Worm (Caenorhabditis elegans) whole organism, L4 larva: ENCODE data around the gene acdh-10.
A peak's percentile ranks its signal among the peaks of the same experiment; 100 is the strongest.
"Not testable (repeated sequence)": the region's sequence is repeated elsewhere in the genome, so short reads cannot be mapped to it uniquely, and the experiment has no call there.

Experiments
- Y105C5A.15 ChIP-seq: fragments of 200-800 bp; sonication (Bioruptor generic); IDR thresholded peaks from 2 replicates; pipeline ENCODE4 v1.3.6; 2022; ENCODE audit warnings: missing genetic modification characterization, missing compliant biosample characterization
- Y48G9A.11 ChIP-seq: fragments of 200-800 bp; sonication (Bioruptor generic); IDR thresholded peaks from 2 replicates; pipeline ENCODE4 v1.3.6; 2022; ENCODE audit warnings: missing genetic modification reagents, missing genetic modification characterization, missing compliant biosample characterization
- Y75B8A.6 ChIP-seq: fragments of 200-800 bp; sonication (Bioruptor generic); IDR thresholded peaks from 2 replicates; pipeline ENCODE4 v1.3.6; 2022; ENCODE audit warnings: missing genetic modification reagents, missing genetic modification characterization, missing compliant biosample characterization
- ZK337.2 ChIP-seq: fragments of 200-800 bp; sonication (Bioruptor generic); IDR thresholded peaks from 2 replicates; pipeline ENCODE4 v1.3.6; 2022; ENCODE audit warnings: missing genetic modification reagents, missing genetic modification characterization, missing compliant biosample characterization
- aha-1 ChIP-seq: fragments of 150-350 bp; peaks from one replicate; lab custom pipeline; 2014; ENCODE audit warnings: missing biosample characterization, missing genetic modification characterization
- ama-1 ChIP-seq: fragments of 150-350 bp; optimal IDR thresholded peaks from 2 replicates; lab custom pipeline; 2014; ENCODE audit warnings: inconsistent platforms, mixed read lengths
- attf-4 ChIP-seq: sonication (generic microtip); optimal IDR thresholded peaks from 3 replicates; lab custom pipeline; 2017; ENCODE audit warnings: missing biosample characterization, missing genetic modification characterization
- ces-1 ChIP-seq: fragments of 150-350 bp; sonication (generic microtip); optimal IDR thresholded peaks from 4 replicates; lab custom pipeline; 2014; ENCODE audit warnings: missing biosample characterization, missing genetic modification reagents, missing genetic modification characterization
- ctbp-1 ChIP-seq: fragments of 200-800 bp; sonication (Bioruptor generic); IDR thresholded peaks from 2 replicates; pipeline ENCODE4 v1.3.6; 2022; ENCODE audit warnings: missing genetic modification reagents, missing genetic modification characterization, missing compliant biosample characterization
- daf-16 ChIP-seq, 3 experiments: sonication (generic microtip); optimal IDR thresholded peaks; 2 replicates each; lab custom pipeline; 2016 to 2017; ENCODE audit warnings: missing genetic modification characterization in 3 of 3, missing genetic modification reagents in 3 of 3, mild to moderate bottlenecking in 2 of 3, missing compliant biosample characterization in 2 of 3, missing biosample characterization in 1 of 3, moderate library complexity in 1 of 3
- daf-19 ChIP-seq: fragments of 200-800 bp; sonication (Bioruptor generic); conservative IDR thresholded peaks from 2 replicates; pipeline ENCODE4 v1.3.6; 2022; ENCODE audit warnings: missing genetic modification characterization, missing compliant biosample characterization
- dmd-6 ChIP-seq: fragments of 200-800 bp; sonication (Bioruptor generic); IDR thresholded peaks from 2 replicates; pipeline ENCODE4 v1.3.6; 2022; ENCODE audit warnings: missing genetic modification reagents, missing genetic modification characterization, missing compliant biosample characterization
- dve-1 ChIP-seq: sonication (generic microtip); optimal IDR thresholded peaks from 2 replicates; lab custom pipeline; 2017; ENCODE audit warnings: antibody characterized with exemption, mild to moderate bottlenecking, missing genetic modification characterization, missing compliant biosample characterization; ENCODE audit not compliant: insufficient read depth
- egl-43 ChIP-seq: fragments of 200-800 bp; sonication (Bioruptor generic); IDR thresholded peaks from 2 replicates; pipeline ENCODE4 v1.3.6; 2022; ENCODE audit warnings: missing genetic modification reagents, missing genetic modification characterization, missing compliant biosample characterization
- hif-1 ChIP-seq, 2 experiments: sonication (generic microtip); optimal IDR thresholded peaks; 2 replicates each; lab custom pipeline; 2016 to 2017; ENCODE audit warnings: missing compliant biosample characterization in 2 of 2, missing genetic modification characterization in 2 of 2, missing genetic modification reagents in 2 of 2, missing genotype in 2 of 2, mild to moderate bottlenecking in 1 of 2
- hlh-11 ChIP-seq: fragments of 200-800 bp; sonication (Bioruptor generic); optimal IDR thresholded peaks from 2 replicates; lab custom pipeline; 2018; ENCODE audit warnings: mild to moderate bottlenecking, missing genetic modification characterization, missing compliant biosample characterization
- hmg-1.1 ChIP-seq: fragments of 200-800 bp; sonication (Bioruptor generic); IDR thresholded peaks from 2 replicates; pipeline ENCODE4 v1.3.6; 2022; ENCODE audit warnings: missing genetic modification reagents, missing genetic modification characterization, missing compliant biosample characterization
- lim-7 ChIP-seq: fragments of 200-800 bp; sonication (Bioruptor generic); IDR thresholded peaks from 2 replicates; pipeline ENCODE4 v1.3.6; 2022; ENCODE audit warnings: missing genetic modification characterization, missing compliant biosample characterization
- lin-1 ChIP-seq: fragments of 200-800 bp; sonication (Bioruptor generic); IDR thresholded peaks from 2 replicates; pipeline ENCODE4 v1.3.6; 2022; ENCODE audit warnings: missing genetic modification reagents, missing genetic modification characterization, missing compliant biosample characterization
- mep-1 ChIP-seq: fragments of 150-350 bp; sonication (generic microtip); optimal IDR thresholded peaks from 3 replicates; lab custom pipeline; 2014; ENCODE audit warnings: missing biosample characterization, missing genetic modification characterization
- nhr-102 ChIP-seq: sonication (generic microtip); optimal IDR thresholded peaks from 2 replicates; lab custom pipeline; 2016; ENCODE audit warnings: mild to moderate bottlenecking, missing genetic modification characterization, moderate library complexity, missing compliant biosample characterization
- nhr-11 ChIP-seq: fragments of 150-350 bp; optimal IDR thresholded peaks from 2 replicates; lab custom pipeline; 2014; ENCODE audit warnings: missing biosample characterization, missing genetic modification characterization
- nhr-28 ChIP-seq: fragments of 150-350 bp; optimal IDR thresholded peaks from 2 replicates; lab custom pipeline; 2014; ENCODE audit warnings: missing biosample characterization, missing genetic modification characterization
- nhr-48 ChIP-seq: sonication (generic microtip); optimal IDR thresholded peaks from 2 replicates; lab custom pipeline; 2016; ENCODE audit warnings: mild to moderate bottlenecking, missing genetic modification characterization, missing compliant biosample characterization
- nhr-77 ChIP-seq: fragments of 150-350 bp; optimal IDR thresholded peaks from 2 replicates; lab custom pipeline; 2014; ENCODE audit warnings: missing biosample characterization, missing genetic modification characterization
- pha-4 ChIP-seq, 2 experiments: fragments of 150-350 bp in 1 of 2; fragments of 200-800 bp in 1 of 2; sonication (Bioruptor generic) in 1 of 2; IDR thresholded peaks in 1 of 2; optimal IDR thresholded peaks in 1 of 2; 2 replicates each; pipeline versions ENCODE4 v1.3.6 to Lab custom; 2014 to 2022; ENCODE audit warnings: missing genetic modification characterization in 2 of 2, missing genetic modification reagents in 2 of 2, missing biosample characterization in 1 of 2, missing compliant biosample characterization in 1 of 2
- php-3 ChIP-seq: fragments of 200-800 bp; sonication (Bioruptor generic); IDR thresholded peaks from 2 replicates; pipeline ENCODE4 v1.3.6; 2022; ENCODE audit warnings: missing genetic modification reagents, missing genetic modification characterization, missing compliant biosample characterization
- pqm-1 ChIP-seq: sonication (generic microtip); optimal IDR thresholded peaks from 2 replicates; lab custom pipeline; 2017; ENCODE audit warnings: missing biosample characterization, missing genetic modification characterization
- saeg-2 ChIP-seq: fragments of 200-800 bp; sonication (Bioruptor generic); IDR thresholded peaks from 2 replicates; pipeline ENCODE4 v1.3.6; 2022; ENCODE audit warnings: missing genetic modification reagents, missing genetic modification characterization, missing compliant biosample characterization
- tra-1 ChIP-seq: fragments of 200-800 bp; sonication (Bioruptor generic); IDR thresholded peaks from 2 replicates; pipeline ENCODE4 v1.3.6; 2022; ENCODE audit warnings: missing genetic modification reagents, missing genetic modification characterization, missing compliant biosample characterization
- unc-130 ChIP-seq: sonication (generic microtip); optimal IDR thresholded peaks from 2 replicates; lab custom pipeline; 2016; ENCODE audit warnings: missing genetic modification reagents, missing genetic modification characterization, missing compliant biosample characterization
- unc-62 ChIP-seq, 3 experiments: fragments of 150-350 bp in 1 of 3; sonication (generic microtip); optimal IDR thresholded peaks in 2 of 3; peaks in 1 of 3; 1 replicate in 1 of 3; 2 replicates in 2 of 3; lab custom pipeline; 2014 to 2017; ENCODE audit warnings: missing biosample characterization in 3 of 3, missing genetic modification characterization in 3 of 3, missing genetic modification reagents in 3 of 3, missing genotype in 1 of 3
- zag-1 ChIP-seq: fragments of 150-350 bp; optimal IDR thresholded peaks from 2 replicates; lab custom pipeline; 2014; ENCODE audit warnings: missing biosample characterization, missing genetic modification characterization
- zip-2 ChIP-seq: fragments of 150-350 bp; optimal IDR thresholded peaks from 2 replicates; lab custom pipeline; 2014; ENCODE audit warnings: missing biosample characterization, missing genetic modification characterization

Gene acdh-10

ce11 chrX:17214803-17215202 is at the start of gene acdh-10:
Gene acdh-10, minus strand, starts transcription at chrX:17214903.
- TF ChIP-seq daf-16 (GFP tag; optimal IDR thresholded peaks at IDR 0.05; lab: Kevin White, UChicago) = no peak
- peak; percentile 3 for TF ChIP-seq daf-16 (tag; optimal IDR thresholded peaks at IDR 0.05; lab: Kevin White, UChicago)
- TF ChIP-seq egl-43 (GFP tag; lab: Robert Waterston, UW) = no peak
- no peak for TF ChIP-seq mep-1 (tag; lab: Kevin White, UChicago)
- TF ChIP-seq zag-1 (tag; lab: Kevin White, UChicago) = no peak
- no peak for TF ChIP-seq daf-19
- TF ChIP-seq lim-7 (GFP tag; lab: Robert Waterston, UW) = no peak
- TF ChIP-seq ces-1 (GFP tag; lab: Kevin White, UChicago) = no peak
- no peak for TF ChIP-seq lin-1 (GFP tag; lab: Robert Waterston, UW)
- TF ChIP-seq Y105C5A.15 = no peak
- TF ChIP-seq ctbp-1 (GFP tag; lab: Robert Waterston, UW) = no peak
- TF ChIP-seq hif-1 (tag; optimal IDR thresholded peaks at IDR 0.05; lab: Kevin White, UChicago) = no peak
- no peak for TF ChIP-seq hmg-1.1 (GFP tag; lab: Robert Waterston, UW)
- TF ChIP-seq dmd-6 = no peak
- no peak for TF ChIP-seq Y75B8A.6 (GFP tag; lab: Robert Waterston, UW)
- no peak for TF ChIP-seq unc-130
- TF ChIP-seq ama-1 (lab: Kevin White, UChicago) = peak; percentile 23

ce11 chrX:17256769-17257168 is 42.1 kb upstream of the acdh-10 start, which contains the start of gene Y40C7B.4:
Gene Y40C7B.4, minus strand, starts transcription at chrX:17256787.
- TF ChIP-seq nhr-77 (tag; lab: Kevin White, UChicago) (no peak), pha-4 (GFP tag; IDR thresholded peaks at IDR 0.05; lab: Robert Waterston, UW) (peak; percentile 42; the same call in 1 of the 2 replicates), pha-4 (tag; optimal IDR thresholded peaks at IDR 0.05; lab: Kevin White, UChicago) (no peak), daf-16 (GFP tag; optimal IDR thresholded peaks at IDR 0.05; lab: Kevin White, UChicago) (peak in 1 of 2 experiments; percentile 15), daf-16 (tag; optimal IDR thresholded peaks at IDR 0.05; lab: Kevin White, UChicago) (peak; percentile 86), daf-19 (no peak), nhr-28 (tag; lab: Kevin White, UChicago) (peak; percentile 83), nhr-11 (no peak), zip-2 (no peak), pqm-1 (tag; lab: Kevin White, UChicago) (peak; percentile 86), Y48G9A.11 (GFP tag; lab: Robert Waterston, UW) (no peak), saeg-2 (GFP tag; lab: Robert Waterston, UW) (no peak), hlh-11 (tag; lab: Kevin White, UChicago) (peak; percentile 74), nhr-48 (tag; lab: Kevin White, UChicago) (peak; percentile 46), dve-1 (tag; lab: Kevin White, UChicago) (peak; percentile 74), ZK337.2 (GFP tag; lab: Robert Waterston, UW) (no peak), unc-62 (GFP tag; optimal IDR thresholded peaks at IDR 0.05 in 1 of 2; lab: Kevin White, UChicago) (peak in 1 of 2 experiments; percentile 23), unc-62 (tag; optimal IDR thresholded peaks at IDR 0.05; lab: Kevin White, UChicago) (no peak)

ce11 chrX:17255750-17256149 is 41.0 kb upstream of the acdh-10 start:
- peak; percentile 86 for TF ChIP-seq dve-1 (tag; lab: Kevin White, UChicago)
- peak; percentile 74 for TF ChIP-seq dmd-6
- TF ChIP-seq tra-1 (GFP tag; lab: Robert Waterston, UW) = 0 out of 2 replicates have a peak, but pooled peaks have one; percentile 66
- peak; percentile 57 for TF ChIP-seq pha-4 (GFP tag; IDR thresholded peaks at IDR 0.05; lab: Robert Waterston, UW)
- TF ChIP-seq pha-4 (tag; optimal IDR thresholded peaks at IDR 0.05; lab: Kevin White, UChicago) = not testable (repeated sequence)
- peak; percentile 41 for TF ChIP-seq hlh-11 (tag; lab: Kevin White, UChicago)
- peak; percentile 56 for TF ChIP-seq nhr-48 (tag; lab: Kevin White, UChicago)
- TF ChIP-seq nhr-102 (tag; lab: Kevin White, UChicago) = peak; percentile 60
- TF ChIP-seq daf-16 (GFP tag; optimal IDR thresholded peaks at IDR 0.05; lab: Kevin White, UChicago) = peak in 1 of 2 experiments; percentile 19
- TF ChIP-seq daf-16 (tag; optimal IDR thresholded peaks at IDR 0.05; lab: Kevin White, UChicago) = peak; percentile 40
- TF ChIP-seq, all 104 proteins: peak for 8; not testable (repeated sequence) for 96

ce11 chrX:17247260-17247659 is 32.6 kb upstream of the acdh-10 start:
- TF ChIP-seq aha-1 (tag; lab: Kevin White, UChicago) (peak; percentile 95), daf-16 (GFP tag; optimal IDR thresholded peaks at IDR 0.05; lab: Kevin White, UChicago) (no peak), daf-16 (tag; optimal IDR thresholded peaks at IDR 0.05; lab: Kevin White, UChicago) (peak; percentile 27), php-3 (GFP tag; lab: Robert Waterston, UW) (no peak), attf-4 (no peak)
